Fruit fly (Drosophila melanogaster): ENCODE results near the gene Eip75B.
A peak's percentile ranks its signal among the peaks of the same experiment; 100 is the strongest.

DNA sequence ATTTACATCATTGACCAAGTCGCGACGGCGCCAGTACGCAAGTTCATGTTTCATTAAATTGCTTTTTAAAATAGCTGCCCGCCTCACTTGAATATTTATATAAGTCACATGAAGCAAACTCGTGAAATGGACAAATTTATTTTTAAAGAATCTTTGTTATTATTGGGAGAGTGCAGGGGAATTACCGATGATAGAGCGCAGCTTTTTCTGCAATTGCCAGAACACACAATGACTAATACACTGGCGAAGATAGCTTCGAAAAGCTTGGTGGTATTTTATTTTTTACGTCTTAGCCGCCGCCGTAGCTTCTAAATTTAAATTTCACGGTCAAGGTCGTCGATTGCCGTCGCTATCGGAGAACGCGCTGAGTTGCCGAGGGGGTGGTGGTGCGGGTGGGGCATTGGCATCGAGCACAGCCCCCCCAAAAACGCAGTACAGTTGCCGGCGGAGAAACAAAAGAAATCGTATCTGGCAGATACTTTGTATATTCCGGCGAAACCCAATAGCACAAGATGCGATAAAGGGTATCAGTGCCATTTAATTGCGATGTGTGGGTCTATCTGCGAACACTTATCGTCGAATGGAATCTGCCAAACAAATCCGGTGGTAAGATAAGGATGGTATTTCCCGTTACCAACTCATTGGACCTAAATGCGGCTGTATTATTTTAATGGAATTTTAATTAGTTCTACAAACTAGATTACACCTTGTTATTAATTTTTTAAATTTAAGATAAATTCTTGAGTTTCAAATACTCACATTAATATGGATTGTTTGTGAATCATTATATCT lies 151.3 kb downstream of the Eip75B start:
- TF ChIP-seq h (GFP tag; optimal IDR thresholded peaks at IDR 0.05) (peak; percentile 84), psq (GFP tag; optimal IDR thresholded peaks at IDR 0.05) (no peak), pan (optimal IDR thresholded peaks at IDR 0.05) (no peak), Mio (GFP tag; optimal IDR thresholded peaks at IDR 0.05) (no peak), lola (GFP tag; optimal IDR thresholded peaks at IDR 0.05) (no peak), Myc (optimal IDR thresholded peaks at IDR 0.05) (no peak), HLH106 (tag; optimal IDR thresholded peaks at IDR 0.05) (no peak)
